Worm (Caenorhabditis elegans) whole organism, L3 larva: ENCODE data around the gene cwp-4.

Experiments used
- R02D3.7 ChIP-seq: fragments of 150-350 bp; optimal IDR thresholded peaks from 2 replicates; lab custom pipeline; 2014; ENCODE audit warnings: missing biosample characterization, missing genetic modification characterization
- ZK546.5 ChIP-seq: sonication (generic microtip); optimal IDR thresholded peaks from 2 replicates; lab custom pipeline; 2017; ENCODE audit warnings: missing biosample characterization, missing genetic modification characterization
- aly-2 ChIP-seq: fragments of 150-350 bp; optimal IDR thresholded peaks from 2 replicates; lab custom pipeline; 2014; ENCODE audit warnings: missing biosample characterization, missing genetic modification characterization
- ama-1 ChIP-seq: fragments of 150-350 bp; optimal IDR thresholded peaks from 2 replicates; lab custom pipeline; 2018
- ceh-16 ChIP-seq: sonication (generic microtip); optimal IDR thresholded peaks from 2 replicates; lab custom pipeline; 2017; ENCODE audit warnings: missing biosample characterization, missing genetic modification characterization
- ceh-28 ChIP-seq: fragments of 150-350 bp; optimal IDR thresholded peaks from 2 replicates; lab custom pipeline; 2014; ENCODE audit warnings: missing biosample characterization, missing genetic modification reagents, missing genetic modification characterization
- ceh-82 ChIP-seq: fragments of 150-350 bp; optimal IDR thresholded peaks from 2 replicates; lab custom pipeline; 2014; ENCODE audit warnings: missing biosample characterization, missing genetic modification characterization
- ceh-9 ChIP-seq: sonication (generic microtip); optimal IDR thresholded peaks from 2 replicates; lab custom pipeline; 2018; ENCODE audit warnings: missing biosample characterization, missing genetic modification characterization
- daf-12 ChIP-seq: fragments of 150-350 bp; optimal IDR thresholded peaks from 2 replicates; lab custom pipeline; 2014; ENCODE audit warnings: missing biosample characterization, missing genetic modification reagents, missing genetic modification characterization
- egl-27 ChIP-seq: sonication (generic microtip); optimal IDR thresholded peaks from 4 replicates; lab custom pipeline; 2017; ENCODE audit warnings: missing biosample characterization, missing genetic modification reagents, missing genetic modification characterization
- egl-5 ChIP-seq: fragments of 150-350 bp; optimal IDR thresholded peaks from 2 replicates; lab custom pipeline; 2017; ENCODE audit warnings: missing biosample characterization, missing genetic modification reagents, missing genetic modification characterization, inconsistent platforms
- elt-1 ChIP-seq: fragments of 150-350 bp; optimal IDR thresholded peaks from 2 replicates; lab custom pipeline; 2014; ENCODE audit warnings: missing biosample characterization, missing genetic modification characterization
- elt-2 ChIP-seq: sonication (generic microtip); optimal IDR thresholded peaks from 2 replicates; lab custom pipeline; 2016; ENCODE audit warnings: missing genetic modification reagents, mild to moderate bottlenecking, missing genetic modification characterization, missing compliant biosample characterization
- elt-3 ChIP-seq, 3 experiments: fragments of 150-350 bp in 1 of 3; sonication (generic microtip) in 2 of 3; optimal IDR thresholded peaks; 2 replicates in 2 of 3; 4 replicates in 1 of 3; lab custom pipeline; 2014 to 2017; ENCODE audit warnings: missing biosample characterization in 3 of 3, missing genetic modification characterization in 3 of 3
- eor-1 ChIP-seq, 2 experiments: fragments of 150-350 bp; optimal IDR thresholded peaks; 2 replicates each; lab custom pipeline; 2014 to 2018; ENCODE audit warnings: missing biosample characterization in 2 of 2, missing genetic modification characterization in 2 of 2
- fkh-10 ChIP-seq: sonication (generic microtip); optimal IDR thresholded peaks from 2 replicates; lab custom pipeline; 2017; ENCODE audit warnings: missing biosample characterization, missing genetic modification reagents, missing genetic modification characterization
- fkh-2 ChIP-seq: fragments of 150-350 bp; optimal IDR thresholded peaks from 2 replicates; lab custom pipeline; 2014; ENCODE audit warnings: missing biosample characterization, missing genetic modification reagents, missing genetic modification characterization
- fos-1 ChIP-seq: fragments of 150-350 bp; optimal IDR thresholded peaks from 2 replicates; lab custom pipeline; 2014; ENCODE audit warnings: missing biosample characterization, missing genetic modification characterization
- hmg-11 ChIP-seq: sonication (generic microtip); optimal IDR thresholded peaks from 2 replicates; lab custom pipeline; 2016; ENCODE audit warnings: missing genetic modification characterization, missing compliant biosample characterization
- jun-1 ChIP-seq: fragments of 150-350 bp; optimal IDR thresholded peaks from 2 replicates; lab custom pipeline; 2014; ENCODE audit warnings: missing biosample characterization, missing genetic modification reagents, missing genetic modification characterization
- lin-15B ChIP-seq: fragments of 150-350 bp; optimal IDR thresholded peaks from 2 replicates; lab custom pipeline; 2014; ENCODE audit warnings: missing biosample characterization, missing genetic modification characterization
- lin-39 ChIP-seq: fragments of 150-350 bp; optimal IDR thresholded peaks from 2 replicates; lab custom pipeline; 2018; ENCODE audit warnings: missing biosample characterization, missing genetic modification reagents, missing genetic modification characterization
- lsy-12 ChIP-seq: sonication (generic microtip); optimal IDR thresholded peaks from 2 replicates; lab custom pipeline; 2016; ENCODE audit warnings: mild to moderate bottlenecking, missing genetic modification characterization, missing compliant biosample characterization
- mdl-1 ChIP-seq: fragments of 150-350 bp; optimal IDR thresholded peaks from 2 replicates; lab custom pipeline; 2014; ENCODE audit warnings: missing biosample characterization, missing genetic modification characterization
- mml-1 ChIP-seq: fragments of 150-350 bp; sonication (generic microtip); optimal IDR thresholded peaks from 3 replicates; lab custom pipeline; 2014; ENCODE audit warnings: missing biosample characterization, missing genetic modification characterization
- nfya-1 ChIP-seq: sonication (generic microtip); optimal IDR thresholded peaks from 2 replicates; lab custom pipeline; 2017; ENCODE audit warnings: missing genetic modification characterization, mild to moderate bottlenecking, missing compliant biosample characterization, antibody characterized with exemption, moderate library complexity; ENCODE audit not compliant: insufficient read depth
- nhr-11 ChIP-seq: fragments of 150-350 bp; optimal IDR thresholded peaks from 2 replicates; lab custom pipeline; 2014; ENCODE audit warnings: missing biosample characterization, missing genetic modification characterization
- nhr-12 ChIP-seq: fragments of 150-350 bp; optimal IDR thresholded peaks from 2 replicates; lab custom pipeline; 2014; ENCODE audit warnings: missing biosample characterization, missing genetic modification characterization
- nhr-23 ChIP-seq: fragments of 150-350 bp; optimal IDR thresholded peaks from 2 replicates; lab custom pipeline; 2014; ENCODE audit warnings: missing biosample characterization, missing genetic modification reagents, missing genetic modification characterization
- nhr-237 ChIP-seq: fragments of 150-350 bp; optimal IDR thresholded peaks from 2 replicates; lab custom pipeline; 2014; ENCODE audit warnings: missing biosample characterization, missing genetic modification characterization
- nhr-25 ChIP-seq: sonication (generic microtip); optimal IDR thresholded peaks from 2 replicates; lab custom pipeline; 2017; ENCODE audit warnings: missing biosample characterization, missing genetic modification characterization
- nhr-28 ChIP-seq: fragments of 150-350 bp; optimal IDR thresholded peaks from 2 replicates; lab custom pipeline; 2014; ENCODE audit warnings: missing biosample characterization, missing genetic modification characterization
- nhr-43 ChIP-seq: sonication (generic microtip); optimal IDR thresholded peaks from 2 replicates; lab custom pipeline; 2016; ENCODE audit warnings: mild to moderate bottlenecking, missing genetic modification characterization, missing compliant biosample characterization; ENCODE audit not compliant: poor library complexity, severe bottlenecking
- nhr-67 ChIP-seq: fragments of 150-350 bp; optimal IDR thresholded peaks from 2 replicates; lab custom pipeline; 2014; ENCODE audit warnings: missing biosample characterization, missing genetic modification characterization
- nhr-76 ChIP-seq: fragments of 150-350 bp; sonication (generic microtip); optimal IDR thresholded peaks from 5 replicates; lab custom pipeline; 2014; ENCODE audit warnings: missing biosample characterization, missing genetic modification characterization
- nhr-77 ChIP-seq: fragments of 150-350 bp; optimal IDR thresholded peaks from 2 replicates; lab custom pipeline; 2014; ENCODE audit warnings: missing biosample characterization, missing genetic modification characterization
- pha-4 ChIP-seq: fragments of 150-350 bp; optimal IDR thresholded peaks from 2 replicates; lab custom pipeline; 2014; ENCODE audit warnings: missing biosample characterization, missing genetic modification reagents, missing genetic modification characterization
- pqm-1 ChIP-seq: fragments of 150-350 bp; optimal IDR thresholded peaks from 2 replicates; lab custom pipeline; 2017; ENCODE audit warnings: missing biosample characterization, missing genetic modification characterization, inconsistent platforms
- sea-2 ChIP-seq: fragments of 150-350 bp; sonication (generic microtip); optimal IDR thresholded peaks from 4 replicates; lab custom pipeline; 2014; ENCODE audit warnings: missing biosample characterization, missing genetic modification reagents, missing genetic modification characterization
- skn-1 ChIP-seq: fragments of 150-350 bp; optimal IDR thresholded peaks from 2 replicates; lab custom pipeline; 2014; ENCODE audit warnings: missing biosample characterization, missing genetic modification characterization
- snpc-4 ChIP-seq: fragments of 150-350 bp; optimal IDR thresholded peaks from 2 replicates; lab custom pipeline; 2014; ENCODE audit warnings: missing biosample characterization, missing genetic modification characterization
- tbx-2 ChIP-seq: sonication (generic microtip); optimal IDR thresholded peaks from 2 replicates; lab custom pipeline; 2016; ENCODE audit warnings: mild to moderate bottlenecking, missing genetic modification characterization, missing compliant biosample characterization
- unc-39 ChIP-seq: sonication (generic microtip); optimal IDR thresholded peaks from 4 replicates; lab custom pipeline; 2017; ENCODE audit warnings: missing biosample characterization, missing genetic modification characterization
- unc-62 ChIP-seq: fragments of 150-350 bp; sonication (generic microtip); optimal IDR thresholded peaks from 4 replicates; lab custom pipeline; 2014; ENCODE audit warnings: missing biosample characterization, missing genetic modification reagents, missing genetic modification characterization
- zag-1 ChIP-seq: fragments of 150-350 bp; optimal IDR thresholded peaks from 2 replicates; lab custom pipeline; 2014; ENCODE audit warnings: missing biosample characterization, missing genetic modification characterization
- ztf-11 ChIP-seq: fragments of 150-350 bp; optimal IDR thresholded peaks from 2 replicates; lab custom pipeline; 2014; ENCODE audit warnings: missing biosample characterization, missing genetic modification characterization
- ztf-4 ChIP-seq: fragments of 150-350 bp; optimal IDR thresholded peaks from 2 replicates; lab custom pipeline; 2014; ENCODE audit warnings: missing biosample characterization, missing genetic modification characterization

cwp-4 gene

ce11 chrV:5046558-5046957, 6.9 kb upstream of the cwp-4 start:
- TF ChIP-seq lin-39 (no peak), ZK546.5 (tag; lab: Kevin White, UChicago) (no peak), ceh-9 (tag; lab: Kevin White, UChicago) (no peak), nhr-25 (tag; lab: Kevin White, UChicago) (no peak), zag-1 (no peak), ztf-11 (tag; lab: Kevin White, UChicago) (no peak), ceh-28 (tag; lab: Kevin White, UChicago) (no peak), lsy-12 (tag; lab: Kevin White, UChicago) (no peak)

ce11 chrV:5049333-5049942, 4.0 kb upstream of the cwp-4 start, which contains the start of the genes pqn-51 and K11D12.14:
pqn-51 (plus strand) TSS chrV:5049607.
K11D12.14 (plus strand) TSS chrV:5049636.
- no peak for TF ChIP-seq nhr-12
- TF ChIP-seq ztf-11 (tag; lab: Kevin White, UChicago): peak; percentile 2
- TF ChIP-seq nhr-237 (tag; lab: Kevin White, UChicago): no peak
- TF ChIP-seq unc-62: peak; percentile 57
- TF ChIP-seq mdl-1 (tag; lab: Kevin White, UChicago): no peak
- TF ChIP-seq elt-3 (tag; optimal IDR thresholded peaks at IDR 0.05; lab: Kevin White, UChicago): peak in 1 of 3 experiments; percentile 12
- TF ChIP-seq ama-1: peak; percentile 96
- peak; percentile 59 for TF ChIP-seq snpc-4 (tag; lab: Kevin White, UChicago)
- peak; percentile 72 for TF ChIP-seq elt-1 (tag; lab: Kevin White, UChicago)
- TF ChIP-seq R02D3.7 (tag; lab: Kevin White, UChicago): peak; percentile 61
- TF ChIP-seq nhr-43: peak; percentile 79
- peak; percentile 77 for TF ChIP-seq skn-1 (tag; lab: Kevin White, UChicago)
- TF ChIP-seq eor-1 (tag; optimal IDR thresholded peaks at IDR 0.05; lab: Kevin White, UChicago): peak in 1 of 2 experiments; percentile 27
- TF ChIP-seq egl-27 (tag; lab: Kevin White, UChicago): peak; percentile 26
- TF ChIP-seq nhr-77 (tag; lab: Kevin White, UChicago): peak; percentile 49
- TF ChIP-seq ceh-82: peak; percentile 61
- no peak for TF ChIP-seq aly-2 (tag; lab: Kevin White, UChicago)
- TF ChIP-seq lin-39: peak; percentile 85
- TF ChIP-seq nhr-28 (tag; lab: Kevin White, UChicago): no peak
- TF ChIP-seq ztf-4 (tag; lab: Kevin White, UChicago): peak; percentile 43
- peak; percentile 77 for TF ChIP-seq lsy-12 (tag; lab: Kevin White, UChicago)
- TF ChIP-seq sea-2 (GFP tag; lab: Kevin White, UChicago): peak; percentile 91
- TF ChIP-seq nhr-67 (tag; lab: Kevin White, UChicago): no peak
- no peak for TF ChIP-seq fkh-2 (tag; lab: Kevin White, UChicago)
- TF ChIP-seq hmg-11 (tag; lab: Kevin White, UChicago): peak; percentile 38
- peak; percentile 94 for TF ChIP-seq pha-4 (tag; lab: Kevin White, UChicago)
- TF ChIP-seq unc-39: no peak
- peak; percentile 86 for TF ChIP-seq nhr-11
- no peak for TF ChIP-seq ceh-9 (tag; lab: Kevin White, UChicago)
- peak; percentile 81 for TF ChIP-seq pqm-1 (tag; lab: Kevin White, UChicago)
- peak; percentile 95 for TF ChIP-seq jun-1 (tag; lab: Kevin White, UChicago)
- TF ChIP-seq ZK546.5 (tag; lab: Kevin White, UChicago): peak; percentile 77
- TF ChIP-seq tbx-2 (tag; lab: Kevin White, UChicago): peak; percentile 85
- peak; percentile 90 for TF ChIP-seq lin-15B (tag; lab: Kevin White, UChicago)
- TF ChIP-seq mml-1: no peak
- TF ChIP-seq fkh-10 (GFP tag; lab: Kevin White, UChicago): peak; percentile 84
- peak; percentile 89 for TF ChIP-seq egl-5 (tag; lab: Kevin White, UChicago)
- TF ChIP-seq nhr-76 (tag; lab: Kevin White, UChicago): no peak
- TF ChIP-seq nhr-23 (tag; lab: Kevin White, UChicago): peak; percentile 88
- TF ChIP-seq ceh-28 (tag; lab: Kevin White, UChicago): peak; percentile 74
- TF ChIP-seq ceh-16 (tag; lab: Kevin White, UChicago): no peak
- TF ChIP-seq daf-12 (tag; lab: Kevin White, UChicago): no peak
- TF ChIP-seq nfya-1 (tag; lab: Kevin White, UChicago): peak; percentile 95
- TF ChIP-seq nhr-25 (tag; lab: Kevin White, UChicago): peak; percentile 94
- no peak for TF ChIP-seq fos-1
- TF ChIP-seq elt-2 (tag; lab: Kevin White, UChicago): peak; percentile 85
- peak; percentile 9 for TF ChIP-seq zag-1
